Fruit fly (Drosophila melanogaster) whole organism, larva: ENCODE results near the gene CG31259.

ENCODE experiments used
- noc ChIP-seq: fragments of 200-800 bp; sonication (Bioruptor generic); optimal IDR thresholded peaks from 3 replicates; lab custom pipeline; 2019; ENCODE audit warnings: missing biosample characterization, mild to moderate bottlenecking, missing genetic modification characterization, moderate library complexity

The CG31259 gene

dm6 chr3R:8562484-8562886, 38.7 kb downstream of the CG31259 start, which contains the start of the genes mRpS18A and CG31460:
mRpS18A (minus strand) TSS chr3R:8562593.
CG31460 (plus strand) TSS chr3R:8562673.
- TF ChIP-seq noc (tag; lab: Kevin White, UChicago), result no peak

- TF ChIP-seq noc (tag; lab: Kevin White, UChicago), result no peak
Measured at dm6 chr3R:8563774-8564173, 40.0 kb downstream of the CG31259 start, which contains the start of gene Cenp-C. Cenp-C (plus strand) TSS chr3R:8564105.
